Worm (Caenorhabditis elegans) whole organism, L4 larva: ENCODE measurements around the gene C25G6.3.
"Not testable (repeated sequence)": the region's sequence is repeated elsewhere in the genome, so short reads cannot be mapped to it uniquely, and the experiment has no call there.

Experiments used
- F26F4.8 ChIP-seq: fragments of 200-800 bp; sonication (Bioruptor generic); conservative IDR thresholded peaks from 2 replicates; pipeline ENCODE4 v1.3.6; 2022; ENCODE audit warnings: missing genetic modification characterization, missing compliant biosample characterization
- Y48G9A.11 ChIP-seq: fragments of 200-800 bp; sonication (Bioruptor generic); IDR thresholded peaks from 2 replicates; pipeline ENCODE4 v1.3.6; 2022; ENCODE audit warnings: missing genetic modification reagents, missing genetic modification characterization, missing compliant biosample characterization
- aha-1 ChIP-seq: fragments of 150-350 bp; peaks from one replicate; lab custom pipeline; 2014; ENCODE audit warnings: missing biosample characterization, missing genetic modification characterization
- aly-2 ChIP-seq: sonication (generic microtip); optimal IDR thresholded peaks from 2 replicates; lab custom pipeline; 2018; ENCODE audit warnings: missing biosample characterization, missing genetic modification characterization
- ceh-20 ChIP-seq: fragments of 200-800 bp; sonication (Bioruptor generic); IDR thresholded peaks from 2 replicates; pipeline ENCODE4 v1.3.6; 2022; ENCODE audit warnings: missing genetic modification reagents, missing genetic modification characterization, missing compliant biosample characterization
- ceh-28 ChIP-seq: fragments of 150-350 bp; optimal IDR thresholded peaks from 2 replicates; lab custom pipeline; 2014; ENCODE audit warnings: missing biosample characterization, missing genetic modification reagents, missing genetic modification characterization
- ceh-32 ChIP-seq: sonication (generic microtip); optimal IDR thresholded peaks from 2 replicates; lab custom pipeline; 2016; ENCODE audit warnings: mild to moderate bottlenecking, missing genetic modification characterization, missing compliant biosample characterization; ENCODE audit not compliant: poor library complexity
- ceh-62 ChIP-seq: sonication (generic microtip); optimal IDR thresholded peaks from 2 replicates; lab custom pipeline; 2017; ENCODE audit warnings: missing biosample characterization, missing genetic modification characterization
- ces-1 ChIP-seq: fragments of 150-350 bp; sonication (generic microtip); optimal IDR thresholded peaks from 4 replicates; lab custom pipeline; 2014; ENCODE audit warnings: missing biosample characterization, missing genetic modification reagents, missing genetic modification characterization
- ctbp-1 ChIP-seq: fragments of 200-800 bp; sonication (Bioruptor generic); IDR thresholded peaks from 2 replicates; pipeline ENCODE4 v1.3.6; 2022; ENCODE audit warnings: missing genetic modification reagents, missing genetic modification characterization, missing compliant biosample characterization
- daf-19 ChIP-seq: fragments of 200-800 bp; sonication (Bioruptor generic); conservative IDR thresholded peaks from 2 replicates; pipeline ENCODE4 v1.3.6; 2022; ENCODE audit warnings: missing genetic modification characterization, missing compliant biosample characterization
- daf-8 ChIP-seq: fragments of 200-800 bp; sonication (Bioruptor generic); IDR thresholded peaks from 2 replicates; pipeline ENCODE4 v1.3.6; 2022; ENCODE audit warnings: missing genetic modification characterization, missing compliant biosample characterization
- duxl-1 ChIP-seq: sonication (generic microtip); optimal IDR thresholded peaks from 2 replicates; lab custom pipeline; 2016; ENCODE audit warnings: mild to moderate bottlenecking, missing genetic modification characterization, moderate library complexity, missing compliant biosample characterization; ENCODE audit not compliant: poor library complexity
- egl-27 ChIP-seq: sonication (generic microtip); optimal IDR thresholded peaks from 3 replicates; lab custom pipeline; 2017; ENCODE audit warnings: missing biosample characterization, missing genetic modification reagents, missing genetic modification characterization
- fkh-10 ChIP-seq: fragments of 150-350 bp; optimal IDR thresholded peaks from 2 replicates; lab custom pipeline; 2014; ENCODE audit warnings: missing biosample characterization, missing genetic modification reagents, missing genetic modification characterization
- lim-7 ChIP-seq: fragments of 200-800 bp; sonication (Bioruptor generic); IDR thresholded peaks from 2 replicates; pipeline ENCODE4 v1.3.6; 2022; ENCODE audit warnings: missing genetic modification characterization, missing compliant biosample characterization
- lin-1 ChIP-seq: fragments of 200-800 bp; sonication (Bioruptor generic); IDR thresholded peaks from 2 replicates; pipeline ENCODE4 v1.3.6; 2022; ENCODE audit warnings: missing genetic modification reagents, missing genetic modification characterization, missing compliant biosample characterization
- lin-15B ChIP-seq: fragments of 150-350 bp; sonication (generic microtip); optimal IDR thresholded peaks from 3 replicates; lab custom pipeline; 2014; ENCODE audit warnings: missing biosample characterization, missing genetic modification characterization
- lir-3 ChIP-seq: sonication (generic microtip); optimal IDR thresholded peaks from 2 replicates; lab custom pipeline; 2016; ENCODE audit warnings: mild to moderate bottlenecking, missing genetic modification characterization, missing compliant biosample characterization
- madf-9 ChIP-seq: fragments of 200-800 bp; sonication (Bioruptor generic); conservative IDR thresholded peaks from 2 replicates; pipeline ENCODE4 v1.3.6; 2022; ENCODE audit warnings: missing genetic modification reagents, missing genetic modification characterization, missing compliant biosample characterization
- mep-1 ChIP-seq: fragments of 150-350 bp; sonication (generic microtip); optimal IDR thresholded peaks from 3 replicates; lab custom pipeline; 2014; ENCODE audit warnings: missing biosample characterization, missing genetic modification characterization
- mxl-2 ChIP-seq: fragments of 200-800 bp; sonication (Bioruptor generic); conservative IDR thresholded peaks from 2 replicates; pipeline ENCODE4 v1.3.6; 2022; ENCODE audit warnings: missing genetic modification reagents, missing genetic modification characterization, missing compliant biosample characterization
- nhr-11 ChIP-seq: fragments of 150-350 bp; optimal IDR thresholded peaks from 2 replicates; lab custom pipeline; 2014; ENCODE audit warnings: missing biosample characterization, missing genetic modification characterization
- nhr-237 ChIP-seq: sonication (generic microtip); optimal IDR thresholded peaks from 2 replicates; lab custom pipeline; 2017; ENCODE audit warnings: missing biosample characterization, missing genetic modification characterization
- nhr-41 ChIP-seq: fragments of 200-800 bp; sonication (Bioruptor generic); IDR thresholded peaks from 2 replicates; pipeline ENCODE4 v1.3.6; 2022; ENCODE audit warnings: missing genetic modification reagents, missing genetic modification characterization, missing compliant biosample characterization
- nhr-42 ChIP-seq: fragments of 200-800 bp; sonication (Bioruptor generic); IDR thresholded peaks from 2 replicates; pipeline ENCODE4 v1.3.6; 2022; ENCODE audit warnings: missing genetic modification characterization, missing compliant biosample characterization
- pha-4 ChIP-seq, 2 experiments: fragments of 150-350 bp in 1 of 2; fragments of 200-800 bp in 1 of 2; sonication (Bioruptor generic) in 1 of 2; IDR thresholded peaks in 1 of 2; optimal IDR thresholded peaks in 1 of 2; 2 replicates each; pipeline versions ENCODE4 v1.3.6 to Lab custom; 2014 to 2022; ENCODE audit warnings: missing genetic modification characterization in 2 of 2, missing genetic modification reagents in 2 of 2, missing biosample characterization in 1 of 2, missing compliant biosample characterization in 1 of 2
- set-16 ChIP-seq: fragments of 200-800 bp; sonication (Bioruptor generic); IDR thresholded peaks from 2 replicates; pipeline ENCODE4 v1.3.6; 2022; ENCODE audit warnings: missing genetic modification reagents, missing genetic modification characterization, missing compliant biosample characterization
- spr-1 ChIP-seq: sonication (generic microtip); optimal IDR thresholded peaks from 2 replicates; lab custom pipeline; 2016; ENCODE audit warnings: mild to moderate bottlenecking, missing genetic modification characterization, missing compliant biosample characterization
- unc-39 ChIP-seq: sonication (generic microtip); optimal IDR thresholded peaks from 2 replicates; lab custom pipeline; 2017; ENCODE audit warnings: missing biosample characterization, missing genetic modification characterization
- unc-62 ChIP-seq, 3 experiments: fragments of 150-350 bp in 1 of 3; sonication (generic microtip); optimal IDR thresholded peaks in 2 of 3; peaks in 1 of 3; 1 replicate in 1 of 3; 2 replicates in 2 of 3; lab custom pipeline; 2014 to 2017; ENCODE audit warnings: missing biosample characterization in 3 of 3, missing genetic modification characterization in 3 of 3, missing genetic modification reagents in 3 of 3, missing genotype in 1 of 3
- zfp-2 ChIP-seq: sonication (generic microtip); optimal IDR thresholded peaks from 2 replicates; lab custom pipeline; 2016; ENCODE audit warnings: mild to moderate bottlenecking, missing genetic modification characterization, missing compliant biosample characterization
- zip-11 ChIP-seq: fragments of 200-800 bp; sonication (Bioruptor generic); IDR thresholded peaks from 2 replicates; pipeline ENCODE4 v1.3.6; 2022; ENCODE audit warnings: missing genetic modification characterization, missing compliant biosample characterization
- ztf-7 ChIP-seq: fragments of 150-350 bp; optimal IDR thresholded peaks from 2 replicates; lab custom pipeline; 2014; ENCODE audit warnings: missing biosample characterization, missing genetic modification characterization

Gene C25G6.3

ce11 chrX:1206029-1206428, 32.7 kb downstream of the C25G6.3 start, which contains the start of gene T13G4.7:
Gene T13G4.7, minus strand, starts transcription at chrX:1206129.
- TF ChIP-seq lim-7 (GFP tag; lab: Robert Waterston, UW) (no peak), aha-1 (tag; lab: Kevin White, UChicago) (no peak), ceh-62 (tag; lab: Kevin White, UChicago) (no peak), Y48G9A.11 (GFP tag; lab: Robert Waterston, UW) (no peak), egl-27 (tag; lab: Kevin White, UChicago) (no peak), ztf-7 (tag; lab: Kevin White, UChicago) (no peak), set-16 (GFP tag; lab: Robert Waterston, UW) (no peak), ces-1 (GFP tag; lab: Kevin White, UChicago) (no peak), zfp-2 (tag; lab: Kevin White, UChicago) (no peak), ctbp-1 (no peak), nhr-41 (GFP tag; lab: Robert Waterston, UW) (no peak), zip-11 (GFP tag; lab: Robert Waterston, UW) (no peak), mxl-2 (GFP tag; lab: Robert Waterston, UW) (no peak), ceh-28 (tag; lab: Kevin White, UChicago) (no peak), ceh-20 (no peak), duxl-1 (tag; lab: Kevin White, UChicago) (no peak), unc-39 (tag; lab: Kevin White, UChicago) (no peak), lir-3 (tag; lab: Kevin White, UChicago) (no peak), mep-1 (tag; lab: Kevin White, UChicago) (no peak), daf-19 (GFP tag; lab: Robert Waterston, UW) (no peak)

ce11 chrX:1202638-1203037, 36.1 kb downstream of the C25G6.3 start:
- TF ChIP-seq aha-1 (tag; lab: Kevin White, UChicago), result peak; percentile 78
- TF ChIP-seq set-16 (GFP tag; lab: Robert Waterston, UW), result peak; percentile 88
- no peak for TF ChIP-seq zfp-2 (tag; lab: Kevin White, UChicago)

DNA sequence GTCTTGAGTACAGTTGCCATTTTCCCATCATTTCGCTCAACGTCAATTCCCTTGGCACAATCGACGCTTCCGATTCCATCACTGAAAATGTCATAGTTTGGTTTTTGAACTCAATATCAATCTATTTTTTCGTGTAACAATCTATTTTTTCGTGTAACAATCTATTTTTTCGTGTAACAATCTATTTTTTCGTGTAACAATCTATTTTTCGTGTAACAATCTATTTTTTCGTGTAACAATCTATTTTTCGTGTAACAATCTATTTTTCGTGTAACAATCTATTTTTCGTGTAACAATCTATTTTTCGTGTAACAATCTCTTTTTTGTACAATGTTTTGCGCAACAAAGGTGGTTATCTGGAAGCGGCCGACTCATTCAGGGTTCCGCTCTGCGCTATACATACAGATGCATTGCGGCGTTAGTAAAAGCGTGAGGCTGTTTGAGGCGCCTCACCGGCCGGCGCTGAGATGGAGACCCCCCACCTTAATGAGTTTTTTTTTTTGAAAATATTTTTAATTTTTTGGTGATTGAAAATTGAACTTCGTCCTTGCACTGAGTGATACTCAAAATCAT, 43.4 kb downstream of the C25G6.3 start:
- TF ChIP-seq unc-62 (GFP tag; optimal IDR thresholded peaks at IDR 0.05 in 1 of 2; lab: Kevin White, UChicago), result peak in 1 of 2 experiments; percentile 73
- not testable (repeated sequence) for TF ChIP-seq unc-62 (tag; optimal IDR thresholded peaks at IDR 0.05; lab: Kevin White, UChicago)

DNA sequence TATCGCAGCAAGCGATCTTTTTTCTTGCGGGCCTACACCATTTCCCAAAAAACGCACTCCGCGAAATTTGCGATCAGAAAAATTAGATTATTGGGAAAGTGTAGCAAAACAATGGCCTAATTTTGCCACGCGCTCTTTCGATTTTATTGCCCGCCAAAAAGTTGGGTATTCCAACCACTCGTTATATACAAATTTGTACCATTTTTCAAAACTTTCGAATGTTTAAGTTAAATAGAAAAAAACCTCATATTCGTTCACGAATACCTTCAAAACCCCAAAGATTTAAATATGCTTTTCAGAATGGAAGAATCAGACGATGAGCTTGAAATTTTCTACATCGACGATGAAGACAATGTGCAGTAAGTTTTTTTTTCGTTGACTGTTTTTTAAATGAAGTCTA, 45.9 kb downstream of the C25G6.3 start, which contains the start of gene T13G4.1:
Gene T13G4.1 (plus strand): TSS at position 301 of the 400 bp plus-strand sequence.
- TF ChIP-seq daf-8 (GFP tag; lab: Robert Waterston, UW), result no peak
- no peak for TF ChIP-seq ceh-32 (tag; lab: Kevin White, UChicago)
- no peak for TF ChIP-seq madf-9 (GFP tag; lab: Robert Waterston, UW)
- TF ChIP-seq F26F4.8 (GFP tag; lab: Robert Waterston, UW), result no peak
- TF ChIP-seq nhr-42, result no peak
- TF ChIP-seq spr-1 (tag; lab: Kevin White, UChicago), result no peak
- no peak for TF ChIP-seq aly-2

DNA sequence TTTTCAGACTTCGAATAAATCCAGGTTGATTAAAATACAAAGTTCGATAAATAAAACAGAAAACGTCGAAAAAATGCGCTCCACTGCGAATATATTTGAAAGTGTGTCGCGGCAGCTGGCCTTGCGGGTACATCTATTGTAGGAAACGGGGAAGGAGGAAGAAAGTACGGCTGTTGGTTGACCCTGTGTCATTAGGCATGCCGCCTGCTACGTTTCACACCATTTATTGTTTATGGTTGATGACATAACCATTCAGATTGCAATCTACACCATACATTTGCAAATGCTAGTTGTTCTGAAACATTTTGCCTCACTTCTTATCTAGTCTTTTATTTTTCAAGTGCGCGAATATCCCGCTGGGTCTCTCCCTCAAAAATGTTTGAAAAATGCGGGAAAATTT, 47.1 kb downstream of the C25G6.3 start, which contains the start of gene T13G4.4:
Gene T13G4.4 (minus strand): TSS at position 97 of the 400 bp plus-strand sequence.
- TF ChIP-seq lin-15B (tag; lab: Kevin White, UChicago) (no peak), aha-1 (tag; lab: Kevin White, UChicago) (peak; percentile 77)

DNA sequence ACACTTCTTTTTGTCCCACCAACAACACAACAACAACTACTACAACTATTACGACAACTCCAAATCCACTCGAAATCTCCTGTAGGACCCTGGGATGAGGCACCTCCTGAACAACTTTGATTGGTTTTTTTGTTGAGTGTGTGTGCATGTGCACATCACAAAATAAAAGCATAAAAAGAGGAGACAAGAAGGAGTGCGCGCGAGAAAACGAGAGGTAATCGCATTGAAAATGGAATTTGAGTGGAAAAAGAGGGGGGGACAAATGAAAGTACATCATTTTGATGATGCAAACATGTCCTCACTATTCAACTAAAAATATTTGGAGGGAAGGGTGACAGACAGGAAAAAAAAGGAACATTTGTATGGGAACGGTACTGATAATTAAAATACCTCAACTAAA, 53.2 kb downstream of the C25G6.3 start:
- peak; percentile 57; the same call in 1 of the 2 replicates for TF ChIP-seq ctbp-1
- TF ChIP-seq nhr-237, result no peak
- no peak for TF ChIP-seq pha-4 (GFP tag; IDR thresholded peaks at IDR 0.05; lab: Robert Waterston, UW)
- TF ChIP-seq pha-4 (tag; optimal IDR thresholded peaks at IDR 0.05; lab: Kevin White, UChicago), result no peak
- TF ChIP-seq unc-39 (tag; lab: Kevin White, UChicago), result no peak
- TF ChIP-seq nhr-11 (tag; lab: Kevin White, UChicago), result no peak
- TF ChIP-seq fkh-10 (GFP tag; lab: Kevin White, UChicago), result peak; percentile 69
- TF ChIP-seq ces-1 (GFP tag; lab: Kevin White, UChicago), result peak; percentile 69
- no peak for TF ChIP-seq lin-1 (GFP tag; lab: Robert Waterston, UW)
- TF ChIP-seq, all 104 proteins: peak for 3
